Fruit fly (Drosophila melanogaster): ENCODE results near the gene CG42245.

Gene CG42245

dm6 chr3L:2582753-2583536, 48.6 kb upstream of the CG42245 start (continued):
- peak; percentile 75 for TF ChIP-seq slp2 (GFP tag; optimal IDR thresholded peaks at IDR 0.05)
- peak; percentile 10 to 91 for TF ChIP-seq Hr51 (GFP tag; optimal IDR thresholded peaks at IDR 0.05)
- peak; percentile 17 for TF ChIP-seq CG4282 (GFP tag; optimal IDR thresholded peaks at IDR 0.05)
- peak; percentile 64; the same call in 1 of the 2 replicates for TF ChIP-seq ssp (GFP tag; IDR thresholded peaks at IDR 0.05)
- peak; percentile 8 for TF ChIP-seq CG2120 (GFP tag; optimal IDR thresholded peaks at IDR 0.05)
- peak; percentile 62 for TF ChIP-seq CG11723 (GFP tag; optimal IDR thresholded peaks at IDR 0.05)
- TF ChIP-seq fd64A (GFP tag; optimal IDR thresholded peaks at IDR 0.05): peak; percentile 86
- no peak for TF ChIP-seq CG9932 (GFP tag; IDR thresholded peaks at IDR 0.05)
- peak; percentile 97 for TF ChIP-seq twi (tag; optimal IDR thresholded peaks at IDR 0.05)
- TF ChIP-seq CG14710 (tag; optimal IDR thresholded peaks at IDR 0.05): peak; percentile 83
- TF ChIP-seq pfk (GFP tag; optimal IDR thresholded peaks at IDR 0.05): no peak
- TF ChIP-seq Sox100B (GFP tag; optimal IDR thresholded peaks at IDR 0.05): peak; percentile 83
- peak; percentile 78 for TF ChIP-seq CG18764 (GFP tag; optimal IDR thresholded peaks at IDR 0.05)
- peak; percentile 63; the same call in 2 of the 3 replicates for TF ChIP-seq Aef1 (GFP tag; IDR thresholded peaks at IDR 0.05)
- TF ChIP-seq nom (GFP tag; optimal IDR thresholded peaks at IDR 0.05): no peak
- TF ChIP-seq so (GFP tag; IDR thresholded peaks at IDR 0.05): peak; percentile 76; the same call in 2 of the 3 replicates
- TF ChIP-seq pnt (GFP tag; optimal IDR thresholded peaks at IDR 0.05): peak; percentile 58
- TF ChIP-seq CG8765 (GFP tag; IDR thresholded peaks at IDR 0.05): no peak
- TF ChIP-seq Elba2 (GFP tag; optimal IDR thresholded peaks at IDR 0.05): no peak
- TF ChIP-seq CG17829 (tag; optimal IDR thresholded peaks at IDR 0.05): peak; percentile 85
- TF ChIP-seq Hey (tag; optimal IDR thresholded peaks at IDR 0.05): no peak
- TF ChIP-seq CG6765 (GFP tag; optimal IDR thresholded peaks at IDR 0.05): peak; percentile 16
- no peak for TF ChIP-seq Dbx (GFP tag; IDR thresholded peaks at IDR 0.05)
- peak; percentile 77 for TF ChIP-seq Antp (GFP tag; optimal IDR thresholded peaks at IDR 0.05)
- TF ChIP-seq exex (tag; optimal IDR thresholded peaks at IDR 0.05): peak; percentile 3
- peak; percentile 77 for TF ChIP-seq CG8944 (GFP tag; optimal IDR thresholded peaks at IDR 0.05)
- peak; percentile 78 for TF ChIP-seq CG16863 (GFP tag; optimal IDR thresholded peaks at IDR 0.05)
- TF ChIP-seq sens (GFP tag): peak; percentile 96
- TF ChIP-seq CG7963 (GFP tag; IDR thresholded peaks at IDR 0.05; ENCODE audit: partially characterized antibody): no peak
- TF ChIP-seq chn (GFP tag; optimal IDR thresholded peaks at IDR 0.05): peak; percentile 76
- peak; percentile 71 for TF ChIP-seq odd (GFP tag; optimal IDR thresholded peaks at IDR 0.05)
- peak; percentile 82 for TF ChIP-seq CG4820 (GFP tag; optimal IDR thresholded peaks at IDR 0.05)
- TF ChIP-seq az2 (GFP tag; optimal IDR thresholded peaks at IDR 0.05): peak; percentile 81
- TF ChIP-seq Abd-B (GFP tag; optimal IDR thresholded peaks at IDR 0.05): peak; percentile 82
- peak; percentile 69 for TF ChIP-seq jumu (GFP tag; optimal IDR thresholded peaks at IDR 0.05)
- TF ChIP-seq CG10543 (GFP tag; optimal IDR thresholded peaks at IDR 0.05): peak; percentile 23
- TF ChIP-seq maf-S (GFP tag; optimal IDR thresholded peaks at IDR 0.05): peak; percentile 46
- peak; percentile 69 for TF ChIP-seq corto (GFP tag; optimal IDR thresholded peaks at IDR 0.05)
- TF ChIP-seq Kr (GFP tag; optimal IDR thresholded peaks at IDR 0.05): no peak
- TF ChIP-seq CG8388 (GFP tag; optimal IDR thresholded peaks at IDR 0.05): peak; percentile 83
- TF ChIP-seq CG33213 (GFP tag; optimal IDR thresholded peaks at IDR 0.05): peak; percentile 82
- peak; percentile 71 for TF ChIP-seq CG7357 (GFP tag; IDR thresholded peaks at IDR 0.05)
- TF ChIP-seq Dip2 (GFP tag; IDR thresholded peaks at IDR 0.05): no peak
- TF ChIP-seq Trl (optimal IDR thresholded peaks at IDR 0.05): no peak
- TF ChIP-seq Trl (GFP tag; optimal IDR thresholded peaks at IDR 0.05): peak; percentile 73
- TF ChIP-seq Ssrp (tag; optimal IDR thresholded peaks at IDR 0.05): peak; percentile 85
- TF ChIP-seq pan (optimal IDR thresholded peaks at IDR 0.05): no peak
- TF ChIP-seq pan (GFP tag; optimal IDR thresholded peaks at IDR 0.05 in 1 of 2, IDR thresholded peaks at IDR 0.05 in 1 of 2): peak in 1 of 2 experiments; percentile 91
- peak; percentile 86 for TF ChIP-seq nmo (GFP tag; optimal IDR thresholded peaks at IDR 0.05)
- TF ChIP-seq gsb (GFP tag; IDR thresholded peaks at IDR 0.05): no peak
